Worm (Caenorhabditis elegans): ENCODE results near the gene K06B9.6.

K06B9.6 gene

ce11 chrIV:4215349-4215748 is 18.7 kb upstream of the K06B9.6 start (continued):
- TF ChIP-seq elt-3 (tag; optimal IDR thresholded peaks at IDR 0.05) (peak in 3 of 6 experiments; percentile 23 to 72 (median 47)), lin-13 (GFP tag; optimal IDR thresholded peaks at IDR 0.05) (peak; percentile 63), dsc-1 (tag; optimal IDR thresholded peaks at IDR 0.05) (peak; percentile 5), nhr-20 (tag; optimal IDR thresholded peaks at IDR 0.05) (peak; percentile 72), nhr-28 (tag; optimal IDR thresholded peaks at IDR 0.05) (no peak), ces-1 (GFP tag; optimal IDR thresholded peaks at IDR 0.05) (no peak), fkh-10 (GFP tag; optimal IDR thresholded peaks at IDR 0.05) (peak; percentile 52), ceh-90 (tag; optimal IDR thresholded peaks at IDR 0.05) (no peak), sptf-1 (tag; optimal IDR thresholded peaks at IDR 0.05) (no peak), alr-1 (tag; optimal IDR thresholded peaks at IDR 0.05; ENCODE audit: borderline replicate concordance) (no peak), xbp-1 (tag; optimal IDR thresholded peaks at IDR 0.05) (peak; percentile 10), mdl-1 (tag; optimal IDR thresholded peaks at IDR 0.05) (peak in 1 of 2 experiments; percentile 81), tlp-1 (tag; optimal IDR thresholded peaks at IDR 0.05) (no peak), lir-3 (tag; optimal IDR thresholded peaks at IDR 0.05; ENCODE audit: poor library complexity) (no peak), Y116A8C.19 (tag; optimal IDR thresholded peaks at IDR 0.05; ENCODE audit: borderline replicate concordance) (no peak), lin-39 (tag; optimal IDR thresholded peaks at IDR 0.05) (no peak), unc-86 (tag; optimal IDR thresholded peaks at IDR 0.05) (no peak), nhr-76 (tag; optimal IDR thresholded peaks at IDR 0.05) (no peak), unc-98 (GFP tag; IDR thresholded peaks at IDR 0.05) (no peak), sup-37 (GFP tag; optimal IDR thresholded peaks at IDR 0.05) (no peak), rnt-1 (tag; optimal IDR thresholded peaks at IDR 0.05) (peak; percentile 43), grh-1 (GFP tag; IDR thresholded peaks at IDR 0.05) (no peak), aly-2 (tag; optimal IDR thresholded peaks at IDR 0.05) (no peak), elt-2 (tag; optimal IDR thresholded peaks at IDR 0.05) (no peak), lin-15B (tag; optimal IDR thresholded peaks at IDR 0.05) (no peak), fos-1 (tag; optimal IDR thresholded peaks at IDR 0.05) (peak; percentile 15), mef-2 (tag; optimal IDR thresholded peaks at IDR 0.05) (no peak), isw-1 (GFP tag; IDR thresholded peaks at IDR 0.05) (no peak), nhr-19 (GFP tag; conservative IDR thresholded peaks at IDR 0.05) (peak; percentile 34), nhr-237 (tag; optimal IDR thresholded peaks at IDR 0.05) (peak; percentile 18)

- TF ChIP-seq jun-1 (tag; optimal IDR thresholded peaks at IDR 0.05) (no peak), unc-62 (GFP tag; optimal IDR thresholded peaks at IDR 0.05) (no peak), nhr-71 (tag; optimal IDR thresholded peaks at IDR 0.05) (peak; percentile 10), nhr-20 (tag; optimal IDR thresholded peaks at IDR 0.05) (peak; percentile 11), elt-2 (tag; optimal IDR thresholded peaks at IDR 0.05) (peak; percentile 68), sptf-1 (tag; optimal IDR thresholded peaks at IDR 0.05) (no peak), nhr-84 (tag; optimal IDR thresholded peaks at IDR 0.05) (no peak), lin-35 (GFP tag; optimal IDR thresholded peaks at IDR 0.05) (peak in 1 of 2 experiments; percentile 12), irx-1 (tag; optimal IDR thresholded peaks at IDR 0.05) (no peak)
These were observed 16.1 kb upstream of the K06B9.6 start for ce11 chrIV:4212733-4213132.

- TF ChIP-seq nhr-85 (tag), result no peak
- TF ChIP-seq jun-1 (tag; optimal IDR thresholded peaks at IDR 0.05), result no peak
- no peak for TF ChIP-seq fkh-4 (tag; optimal IDR thresholded peaks at IDR 0.05; ENCODE audit: borderline replicate concordance)
- peak; percentile 13 for TF ChIP-seq skn-1 (tag; optimal IDR thresholded peaks at IDR 0.05)
- peak in 1 of 3 experiments; percentile 7 for TF ChIP-seq ceh-82 (tag; optimal IDR thresholded peaks at IDR 0.05)
- TF ChIP-seq nhr-71 (tag; optimal IDR thresholded peaks at IDR 0.05), result peak; percentile 4
- TF ChIP-seq unc-62 (GFP tag; optimal IDR thresholded peaks at IDR 0.05), result no peak
- peak; percentile 60 for TF ChIP-seq lin-14 (GFP tag; optimal IDR thresholded peaks at IDR 0.05)
- TF ChIP-seq lin-15B (tag; optimal IDR thresholded peaks at IDR 0.05), result no peak
- no peak for TF ChIP-seq C16A3.4 (tag; optimal IDR thresholded peaks at IDR 0.05)
- TF ChIP-seq aly-2 (tag; optimal IDR thresholded peaks at IDR 0.05), result no peak
- TF ChIP-seq snpc-4 (tag; optimal IDR thresholded peaks at IDR 0.05), result no peak
- no peak for TF ChIP-seq sox-4 (tag; optimal IDR thresholded peaks at IDR 0.05)
- TF ChIP-seq sup-37 (GFP tag; optimal IDR thresholded peaks at IDR 0.05), result no peak
- no peak for TF ChIP-seq efl-3 (GFP tag; optimal IDR thresholded peaks at IDR 0.05)
- TF ChIP-seq lir-3 (tag; optimal IDR thresholded peaks at IDR 0.05; ENCODE audit: poor library complexity), result no peak
- TF ChIP-seq nhr-20 (tag; optimal IDR thresholded peaks at IDR 0.05), result no peak
- TF ChIP-seq zag-1 (tag; optimal IDR thresholded peaks at IDR 0.05), result no peak
- no peak for TF ChIP-seq nhr-237 (tag; optimal IDR thresholded peaks at IDR 0.05)
- TF ChIP-seq ceh-8 (GFP tag; optimal IDR thresholded peaks at IDR 0.05), result no peak
- peak; percentile 25 for TF ChIP-seq fkh-8 (tag; optimal IDR thresholded peaks at IDR 0.05)
- no peak for TF ChIP-seq elt-3 (tag; optimal IDR thresholded peaks at IDR 0.05)
- no peak for TF ChIP-seq mep-1 (tag; optimal IDR thresholded peaks at IDR 0.05)
- TF ChIP-seq unc-30 (tag; optimal IDR thresholded peaks at IDR 0.05), result no peak
- TF ChIP-seq lin-39 (tag; optimal IDR thresholded peaks at IDR 0.05), result no peak
These were observed 14.2 kb upstream of the K06B9.6 start for ce11 chrIV:4210868-4211267.

All from whole organism, L1 larva.